Fruit fly (Drosophila melanogaster) whole organism, embryonic: Measurements from ENCODE around the gene PRL-1.

Source experiments
- Abd-B ChIP-seq: fragments of 200-800 bp; sonication (Bioruptor generic); optimal IDR thresholded peaks from 2 replicates; lab custom pipeline; 2018; ENCODE audit warnings: missing biosample characterization, mild to moderate bottlenecking, missing genetic modification characterization, moderate library complexity
- Ada2b ChIP-seq: fragments of 200-800 bp; sonication (Bioruptor generic); IDR thresholded peaks from 2 replicates; pipeline ENCODE4 v1.3.6; 2022; ENCODE audit warnings: missing biosample characterization, missing genetic modification characterization
- C15 ChIP-seq: fragments of 200-800 bp; sonication (Bioruptor generic); IDR thresholded peaks from 3 replicates; pipeline ENCODE4 v1.3.6; 2022; ENCODE audit warnings: missing biosample characterization, missing genetic modification characterization
- CG10565 ChIP-seq: fragments of 200-800 bp; sonication (Bioruptor generic); optimal IDR thresholded peaks from 3 replicates; lab custom pipeline; 2016; ENCODE audit warnings: missing biosample characterization, mild to moderate bottlenecking, missing genetic modification characterization
- CG11093 ChIP-seq: fragments of 200-800 bp; sonication (Bioruptor generic); IDR thresholded peaks from 3 replicates; pipeline ENCODE4 v1.3.6; 2022; ENCODE audit warnings: missing biosample characterization, missing genetic modification characterization
- CG11398 ChIP-seq: fragments of 200-800 bp; sonication (Bioruptor generic); optimal IDR thresholded peaks from 2 replicates; lab custom pipeline; 2016; ENCODE audit warnings: missing biosample characterization, missing genetic modification characterization
- CG11560 ChIP-seq: fragments of 200-800 bp; sonication (Bioruptor generic); IDR thresholded peaks from 3 replicates; pipeline ENCODE4 v1.3.6; 2022; ENCODE audit warnings: missing biosample characterization, missing genetic modification characterization
- CG14050 ChIP-seq: fragments of 200-800 bp; sonication (Bioruptor generic); IDR thresholded peaks from 3 replicates; pipeline ENCODE4 v1.3.6; 2022; ENCODE audit warnings: missing biosample characterization, missing genetic modification characterization
- CG14710 ChIP-seq: fragments of 200-800 bp; sonication (Bioruptor generic); optimal IDR thresholded peaks from 3 replicates; lab custom pipeline; 2019; ENCODE audit warnings: missing biosample characterization, mild to moderate bottlenecking, missing genetic modification characterization, moderate library complexity
- CG1603 ChIP-seq: fragments of 200-800 bp; sonication (Bioruptor generic); optimal IDR thresholded peaks from 2 replicates; lab custom pipeline; 2019; ENCODE audit warnings: missing biosample characterization, mild to moderate bottlenecking, missing genetic modification characterization, moderate library complexity
- CG18262 ChIP-seq: fragments of 200-800 bp; optimal IDR thresholded peaks from 3 replicates; lab custom pipeline; 2019; ENCODE audit warnings: missing biosample characterization, mild to moderate bottlenecking, missing genetic modification characterization, moderate library complexity
- CG18764 ChIP-seq: fragments of 200-800 bp; sonication (Bioruptor generic); optimal IDR thresholded peaks from 3 replicates; lab custom pipeline; 2016; ENCODE audit warnings: missing biosample characterization, missing genetic modification characterization
- CG2120 ChIP-seq: fragments of 200-800 bp; sonication (Bioruptor generic); optimal IDR thresholded peaks from 3 replicates; lab custom pipeline; 2016; ENCODE audit warnings: missing biosample characterization, missing genetic modification characterization
- CG30020 ChIP-seq: fragments of 200-800 bp; optimal IDR thresholded peaks from 2 replicates; lab custom pipeline; 2019; ENCODE audit warnings: missing biosample characterization, mild to moderate bottlenecking, missing genetic modification characterization, moderate library complexity
- CG3407 ChIP-seq: fragments of 200-800 bp; sonication (Bioruptor generic); optimal IDR thresholded peaks from 2 replicates; lab custom pipeline; 2018; ENCODE audit warnings: missing biosample characterization, mild to moderate bottlenecking, missing genetic modification characterization
- CG3726 ChIP-seq: fragments of 200-800 bp; sonication (Bioruptor generic); IDR thresholded peaks from 3 replicates; pipeline ENCODE4, ENCODE4 v1.3.6; 2022; ENCODE audit warnings: missing biosample characterization, missing genetic modification characterization
- CG4328 ChIP-seq: fragments of 200-800 bp; sonication (Bioruptor generic); optimal IDR thresholded peaks from 3 replicates; lab custom pipeline; 2017; ENCODE audit warnings: missing biosample characterization, missing genetic modification reagents, missing genetic modification characterization
- CG4424 ChIP-seq: fragments of 200-800 bp; sonication (Bioruptor generic); optimal IDR thresholded peaks from 3 replicates; lab custom pipeline; 2016; ENCODE audit warnings: missing biosample characterization, missing genetic modification characterization
- CG6765 ChIP-seq: fragments of 200-800 bp; sonication (Bioruptor generic); optimal IDR thresholded peaks from 3 replicates; lab custom pipeline; 2017; ENCODE audit warnings: missing biosample characterization, mild to moderate bottlenecking, missing genetic modification characterization
- CG7786 ChIP-seq: fragments of 200-800 bp; sonication (Bioruptor generic); optimal IDR thresholded peaks from 2 replicates; lab custom pipeline; 2016; ENCODE audit warnings: missing biosample characterization, missing genetic modification characterization
- CG7839 ChIP-seq: fragments of 200-800 bp; sonication (Bioruptor generic); optimal IDR thresholded peaks from 3 replicates; lab custom pipeline; 2018; ENCODE audit warnings: missing biosample characterization, mild to moderate bottlenecking, missing genetic modification characterization, moderate library complexity
- CG8089 ChIP-seq: fragments of 200-800 bp; sonication (Bioruptor generic); optimal IDR thresholded peaks from 3 replicates; lab custom pipeline; 2016; ENCODE audit warnings: missing biosample characterization, missing genetic modification characterization
- CG8478 ChIP-seq: fragments of >200 bp; optimal IDR thresholded peaks from 2 replicates; lab custom pipeline; 2018
- CG9727 ChIP-seq: fragments of 200-800 bp; sonication (Bioruptor generic); optimal IDR thresholded peaks from 3 replicates; lab custom pipeline; 2017; ENCODE audit warnings: missing biosample characterization, mild to moderate bottlenecking, missing genetic modification characterization
- CTCF ChIP-seq: fragments of 200-800 bp; sonication (Bioruptor generic); optimal IDR thresholded peaks from 2 replicates; lab custom pipeline; 2017; ENCODE audit warnings: missing biosample characterization, mild to moderate bottlenecking, missing genetic modification characterization, moderate library complexity
- Doc3 ChIP-seq: fragments of 200-800 bp; sonication (Bioruptor generic); IDR thresholded peaks from 3 replicates; pipeline ENCODE4 v1.3.6; 2022; ENCODE audit warnings: missing biosample characterization, missing genetic modification characterization; ENCODE audit not compliant: partially characterized antibody
- Ets97D ChIP-seq: fragments of 200-800 bp; sonication (Bioruptor generic); optimal IDR thresholded peaks from 3 replicates; lab custom pipeline; 2016; ENCODE audit warnings: missing biosample characterization, missing genetic modification characterization
- Lhr ChIP-seq: fragments of 200-800 bp; sonication (Bioruptor generic); optimal IDR thresholded peaks from 3 replicates; lab custom pipeline; 2017; ENCODE audit warnings: mild to moderate bottlenecking, missing biosample characterization, missing genetic modification reagents, missing genetic modification characterization
- NC2α ChIP-seq: fragments of 200-800 bp; sonication (Bioruptor generic); optimal IDR thresholded peaks from 2 replicates; lab custom pipeline; 2016; ENCODE audit warnings: missing biosample characterization, missing genetic modification characterization
- Oaz ChIP-seq: fragments of 200-800 bp; sonication (Bioruptor generic); IDR thresholded peaks from 2 replicates; pipeline ENCODE4 v1.3.6; 2022; ENCODE audit warnings: missing biosample characterization, missing genetic modification characterization
- Rx ChIP-seq: fragments of 200-800 bp; sonication (Bioruptor generic); IDR thresholded peaks from 2 replicates; pipeline ENCODE4 v1.3.6; 2022; ENCODE audit warnings: missing biosample characterization, missing genetic modification characterization
- Xrp1 ChIP-seq: fragments of 200-800 bp; sonication (Bioruptor generic); IDR thresholded peaks from 2 replicates; pipeline ENCODE4 v1.3.6; 2022; ENCODE audit warnings: missing biosample characterization, missing genetic modification characterization
- amos ChIP-seq: fragments of 200-800 bp; sonication (Bioruptor generic); IDR thresholded peaks from 2 replicates; pipeline ENCODE4 v1.3.6; 2022; ENCODE audit warnings: missing biosample characterization, missing genetic modification characterization; ENCODE audit not compliant: partially characterized antibody
- chif ChIP-seq, 2 experiments: fragments of 200-800 bp; sonication (Bioruptor generic); optimal IDR thresholded peaks; 3 replicates each; lab custom pipeline; 2016; ENCODE audit warnings: missing biosample characterization in 2 of 2, missing genetic modification characterization in 2 of 2
- corto ChIP-seq: fragments of 200-800 bp; sonication (Bioruptor generic); optimal IDR thresholded peaks from 2 replicates; lab custom pipeline; 2016; ENCODE audit warnings: missing biosample characterization, mild to moderate bottlenecking, missing genetic modification characterization, moderate library complexity
- crc ChIP-seq: fragments of 200-800 bp; sonication (Bioruptor generic); optimal IDR thresholded peaks from 2 replicates; lab custom pipeline; 2016; ENCODE audit warnings: missing biosample characterization, missing genetic modification characterization
- fu2 ChIP-seq: fragments of 200-800 bp; sonication (Bioruptor generic); optimal IDR thresholded peaks from 2 replicates; lab custom pipeline; 2016; ENCODE audit warnings: missing biosample characterization, missing genetic modification characterization
- gem ChIP-seq: fragments of 200-800 bp; sonication (Bioruptor generic); optimal IDR thresholded peaks from 2 replicates; lab custom pipeline; 2019; ENCODE audit warnings: missing biosample characterization, mild to moderate bottlenecking, missing genetic modification characterization, moderate library complexity
- h ChIP-seq: fragments of >200 bp; optimal IDR thresholded peaks from 2 replicates; lab custom pipeline; 2017
- mirr ChIP-seq: fragments of 200-800 bp; sonication (Bioruptor generic); optimal IDR thresholded peaks from 3 replicates; lab custom pipeline; 2018; ENCODE audit warnings: missing biosample characterization, mild to moderate bottlenecking, missing genetic modification characterization
- nau ChIP-seq: fragments of 200-800 bp; sonication (Bioruptor generic); optimal IDR thresholded peaks from 3 replicates; lab custom pipeline; 2017; ENCODE audit warnings: missing biosample characterization, mild to moderate bottlenecking, missing genetic modification characterization, missing genetic modification reagents
- p53 ChIP-seq: fragments of 200-800 bp; sonication (Bioruptor generic); optimal IDR thresholded peaks from 2 replicates; lab custom pipeline; 2016; ENCODE audit warnings: missing biosample characterization, missing genetic modification characterization
- pum ChIP-seq: fragments of 200-800 bp; sonication (Bioruptor generic); optimal IDR thresholded peaks from 2 replicates; lab custom pipeline; 2016; ENCODE audit warnings: missing biosample characterization, missing genetic modification characterization
- shn ChIP-seq: fragments of 200-800 bp; sonication (Bioruptor generic); optimal IDR thresholded peaks from 3 replicates; lab custom pipeline; 2016; ENCODE audit warnings: missing biosample characterization, missing genetic modification characterization
- slou ChIP-seq: fragments of 200-800 bp; sonication (Bioruptor generic); optimal IDR thresholded peaks from 3 replicates; lab custom pipeline; 2016; ENCODE audit warnings: missing biosample characterization, missing genetic modification characterization
- sna ChIP-seq: fragments of 200-800 bp; sonication (Bioruptor generic); IDR thresholded peaks from 2 replicates; pipeline ENCODE4 v1.3.6; 2022; ENCODE audit warnings: missing biosample characterization, missing genetic modification characterization; ENCODE audit not compliant: partially characterized antibody
- ssp ChIP-seq: fragments of 200-800 bp; sonication (Bioruptor generic); IDR thresholded peaks from 2 replicates; pipeline ENCODE4 v1.3.6; 2022; ENCODE audit warnings: missing biosample characterization, missing genetic modification characterization
- stc ChIP-seq: fragments of 200-800 bp; sonication (Bioruptor generic); IDR thresholded peaks from 2 replicates; pipeline ENCODE4 v1.3.6; 2022; ENCODE audit warnings: missing biosample characterization, missing genetic modification characterization
- unpg ChIP-seq: fragments of 200-800 bp; sonication (Bioruptor generic); optimal IDR thresholded peaks from 3 replicates; lab custom pipeline; 2018; ENCODE audit warnings: missing biosample characterization, mild to moderate bottlenecking, missing genetic modification characterization, moderate library complexity

Gene PRL-1

dm6 chr2L:16287006-16287601 is 29.7 kb upstream of the PRL-1 start (continued):
- TF ChIP-seq chif (GFP tag; optimal IDR thresholded peaks at IDR 0.05; lab: Kevin White, UChicago) (no peak), p53 (GFP tag; lab: Kevin White, UChicago) (peak; percentile 99), NC2α (GFP tag; lab: Kevin White, UChicago) (no peak), slou (GFP tag; lab: Kevin White, UChicago) (no peak)

dm6 chr2L:16286360-16287005 is 29.1 kb upstream of the PRL-1 start:
- TF ChIP-seq CG14050 (GFP tag; lab: Robert Waterston, UW) (no peak), Ets97D (GFP tag; lab: Kevin White, UChicago) (peak; percentile 56), CTCF (GFP tag; lab: Kevin White, UChicago) (peak; percentile 12), stc (GFP tag; lab: Robert Waterston, UW) (no peak), shn (GFP tag; lab: Kevin White, UChicago) (peak; percentile 88), gem (tag; lab: Kevin White, UChicago) (peak; percentile 92), corto (peak; percentile 80), CG30020 (tag; lab: Kevin White, UChicago) (peak; percentile 32), crc (GFP tag; lab: Kevin White, UChicago) (peak; percentile 69), Abd-B (GFP tag; lab: Kevin White, UChicago) (peak; percentile 54), CG2120 (GFP tag; lab: Kevin White, UChicago) (peak; percentile 94), Ada2b (no peak), CG11093 (peak; percentile 66; the same call in 2 of the 3 replicates), h (lab: Kevin White, UChicago) (no peak), CG1603 (peak; percentile 61), amos (no peak), CG8089 (peak; percentile 55), fu2 (peak; percentile 79), unpg (GFP tag; lab: Kevin White, UChicago) (peak; percentile 89), CG11398 (GFP tag; lab: Kevin White, UChicago) (peak; percentile 64), CG4328 (GFP tag; lab: Kevin White, UChicago) (peak; percentile 71), CG4424 (GFP tag; lab: Kevin White, UChicago) (peak; percentile 85), CG7786 (GFP tag; lab: Kevin White, UChicago) (peak; percentile 81), CG6765 (peak; percentile 81), CG8478 (lab: Kevin White, UChicago) (no peak), Xrp1 (no peak), sna (GFP tag; lab: Robert Waterston, UW) (no peak), CG18764 (GFP tag; lab: Kevin White, UChicago) (peak; percentile 75), Oaz (GFP tag; lab: Robert Waterston, UW) (no peak), CG3407 (GFP tag; lab: Kevin White, UChicago) (peak; percentile 70), CG7839 (tag; lab: Kevin White, UChicago) (peak; percentile 87), pum (GFP tag; lab: Kevin White, UChicago) (peak; percentile 71), CG14710 (tag; lab: Kevin White, UChicago) (peak; percentile 82), nau (peak; percentile 83), ssp (GFP tag; lab: Robert Waterston, UW) (no peak), CG3726 (GFP tag; lab: Robert Waterston, UW) (no peak), Lhr (peak; percentile 25), Doc3 (no peak), Rx (GFP tag; lab: Robert Waterston, UW) (no peak), CG9727 (GFP tag; lab: Kevin White, UChicago) (peak; percentile 86), CG11560 (tag; lab: Robert Waterston, UW) (no peak), mirr (GFP tag; lab: Kevin White, UChicago) (peak; percentile 75), CG10565 (no peak), C15 (no peak), CG18262 (tag; lab: Kevin White, UChicago) (peak; percentile 91)
